Fruit fly (Drosophila melanogaster) whole organism, embryonic: ENCODE results near the gene CG6766.
"Not testable (repeated sequence)": the region's sequence is repeated elsewhere in the genome, so short reads cannot be mapped to it uniquely, and the experiment has no call there.

Experiments used
- CG17829 ChIP-seq: fragments of 200-800 bp; optimal IDR thresholded peaks from 2 replicates; lab custom pipeline; 2019; ENCODE audit warnings: missing biosample characterization, mild to moderate bottlenecking, missing genetic modification characterization, moderate library complexity
- CG9609 ChIP-seq: fragments of 200-800 bp; sonication (Bioruptor generic); optimal IDR thresholded peaks from 3 replicates; lab custom pipeline; 2016; ENCODE audit warnings: missing biosample characterization, missing genetic modification characterization
- gcm2 ChIP-seq: fragments of 200-800 bp; sonication (Bioruptor generic); optimal IDR thresholded peaks from 2 replicates; lab custom pipeline; 2016; ENCODE audit warnings: missing biosample characterization, missing genetic modification characterization
- sob ChIP-seq: fragments of 200-800 bp; sonication (Bioruptor generic); IDR thresholded peaks from 2 replicates; pipeline ENCODE4 v1.3.6; 2022; ENCODE audit warnings: missing biosample characterization, missing genetic modification characterization

dm6 chr2L:11999240-11999704 lies 41.2 kb downstream of the CG6766 start, which contains the start of the genes CG18787 and Nfs1:
- not testable (repeated sequence) for TF ChIP-seq sob (GFP tag; lab: Robert Waterston, UW); CG9609 (GFP tag; lab: Kevin White, UChicago); CG17829; gcm2
